Fruit fly (Drosophila melanogaster) whole organism, embryonic: ENCODE results near the gene CG11267.

Experiments
- Ada2b ChIP-seq: fragments of 200-800 bp; sonication (Bioruptor generic); IDR thresholded peaks from 2 replicates; pipeline ENCODE4 v1.3.6; 2022; ENCODE audit warnings: missing biosample characterization, missing genetic modification characterization
- Awh ChIP-seq: fragments of 200-800 bp; sonication (Bioruptor generic); IDR thresholded peaks from 2 replicates; pipeline ENCODE4, ENCODE4 v1.3.6; 2022; ENCODE audit warnings: missing biosample characterization, missing genetic modification characterization
- BtbVII ChIP-seq: fragments of 200-800 bp; sonication (Bioruptor generic); optimal IDR thresholded peaks from 3 replicates; lab custom pipeline; 2017; ENCODE audit warnings: missing biosample characterization, mild to moderate bottlenecking, missing genetic modification characterization
- CG10565 ChIP-seq: fragments of 200-800 bp; sonication (Bioruptor generic); optimal IDR thresholded peaks from 3 replicates; lab custom pipeline; 2016; ENCODE audit warnings: missing biosample characterization, mild to moderate bottlenecking, missing genetic modification characterization
- CG14014 ChIP-seq: fragments of 200-800 bp; sonication (Bioruptor generic); IDR thresholded peaks from 2 replicates; pipeline ENCODE4 v1.3.6; 2022; ENCODE audit warnings: missing biosample characterization, missing genetic modification characterization
- CG14667 ChIP-seq: fragments of 200-800 bp; sonication (Bioruptor generic); IDR thresholded peaks from 2 replicates; pipeline ENCODE4 v1.3.6; 2022; ENCODE audit warnings: missing biosample characterization, missing genetic modification characterization
- CG15011 ChIP-seq: fragments of 200-800 bp; sonication (Bioruptor generic); optimal IDR thresholded peaks from 3 replicates; lab custom pipeline; 2018; ENCODE audit warnings: missing biosample characterization, mild to moderate bottlenecking, missing genetic modification characterization
- CG15696 ChIP-seq: fragments of 200-800 bp; sonication (Bioruptor generic); optimal IDR thresholded peaks from 2 replicates; lab custom pipeline; 2019; ENCODE audit warnings: missing biosample characterization, mild to moderate bottlenecking, missing genetic modification characterization, moderate library complexity
- CG16779 ChIP-seq: fragments of 200-800 bp; sonication (Bioruptor generic); IDR thresholded peaks from 2 replicates; pipeline ENCODE4 v1.3.6; 2022; ENCODE audit warnings: missing biosample characterization, missing genetic modification characterization
- CG17328 ChIP-seq: fragments of 200-800 bp; sonication (Bioruptor generic); IDR thresholded peaks from 2 replicates; pipeline ENCODE4 v1.3.6; 2022; ENCODE audit warnings: missing biosample characterization, missing genetic modification characterization
- CG17612 ChIP-seq: fragments of 200-800 bp; sonication (Bioruptor generic); IDR thresholded peaks from 2 replicates; pipeline ENCODE4 v1.3.6; 2022; ENCODE audit warnings: missing biosample characterization, missing genetic modification characterization
- CG18262 ChIP-seq: fragments of 200-800 bp; optimal IDR thresholded peaks from 3 replicates; lab custom pipeline; 2019; ENCODE audit warnings: missing biosample characterization, mild to moderate bottlenecking, missing genetic modification characterization, moderate library complexity
- CG2116 ChIP-seq: fragments of 200-800 bp; sonication (Bioruptor generic); optimal IDR thresholded peaks from 3 replicates; lab custom pipeline; 2018; ENCODE audit warnings: missing biosample characterization, mild to moderate bottlenecking, missing genetic modification characterization
- CG30431 ChIP-seq: fragments of 200-800 bp; sonication (Bioruptor generic); optimal IDR thresholded peaks from 2 replicates; lab custom pipeline; 2017; ENCODE audit warnings: missing biosample characterization, missing genetic modification characterization
- CG3726 ChIP-seq: fragments of 200-800 bp; sonication (Bioruptor generic); IDR thresholded peaks from 3 replicates; pipeline ENCODE4, ENCODE4 v1.3.6; 2022; ENCODE audit warnings: missing biosample characterization, missing genetic modification characterization
- CG3838 ChIP-seq: fragments of 200-800 bp; sonication (Bioruptor generic); optimal IDR thresholded peaks from 3 replicates; lab custom pipeline; 2016; ENCODE audit warnings: missing biosample characterization, missing genetic modification characterization
- CG6272 ChIP-seq: fragments of 200-800 bp; sonication (Bioruptor generic); IDR thresholded peaks from 2 replicates; pipeline ENCODE4 v1.3.6; 2022; ENCODE audit warnings: missing biosample characterization, missing genetic modification characterization
- CG6791 ChIP-seq: fragments of 200-800 bp; sonication (Bioruptor generic); IDR thresholded peaks from 3 replicates; pipeline ENCODE4 v1.3.6; 2022; ENCODE audit warnings: missing biosample characterization, missing genetic modification characterization; ENCODE audit not compliant: partially characterized antibody
- CG8388 ChIP-seq: fragments of 200-800 bp; sonication (Bioruptor generic); optimal IDR thresholded peaks from 2 replicates; lab custom pipeline; 2019; ENCODE audit warnings: missing biosample characterization, mild to moderate bottlenecking, missing genetic modification characterization, moderate library complexity
- CG9727 ChIP-seq: fragments of 200-800 bp; sonication (Bioruptor generic); optimal IDR thresholded peaks from 3 replicates; lab custom pipeline; 2017; ENCODE audit warnings: missing biosample characterization, mild to moderate bottlenecking, missing genetic modification characterization
- CoRest ChIP-seq: fragments of 200-800 bp; sonication (Bioruptor generic); optimal IDR thresholded peaks from 3 replicates; lab custom pipeline; 2018; ENCODE audit warnings: missing biosample characterization, mild to moderate bottlenecking, missing genetic modification characterization, moderate library complexity
- D19A ChIP-seq: fragments of 200-800 bp; optimal IDR thresholded peaks from 3 replicates; lab custom pipeline; 2019; ENCODE audit warnings: missing biosample characterization, mild to moderate bottlenecking, missing genetic modification characterization, moderate library complexity
- Dek ChIP-seq: fragments of 200-800 bp; sonication (Bioruptor generic); optimal IDR thresholded peaks from 3 replicates; lab custom pipeline; 2019; ENCODE audit warnings: missing biosample characterization, mild to moderate bottlenecking, missing genetic modification characterization, moderate library complexity
- Dfd ChIP-seq, 2 experiments: fragments of >200 bp; optimal IDR thresholded peaks; 2 replicates each; lab custom pipeline; 2017; ENCODE audit warnings: missing biosample characterization in 2 of 2, missing genetic modification characterization in 2 of 2
- E2f2 ChIP-seq: fragments of 200-800 bp; sonication (Bioruptor generic); IDR thresholded peaks from 2 replicates; pipeline ENCODE4 v1.3.6; 2022; ENCODE audit warnings: missing biosample characterization, missing genetic modification characterization
- H2.0 ChIP-seq: fragments of 200-800 bp; sonication (Bioruptor generic); IDR thresholded peaks from 2 replicates; pipeline ENCODE4 v1.3.6; 2022; ENCODE audit warnings: missing biosample characterization, missing genetic modification characterization
- HLH4C ChIP-seq: fragments of 200-800 bp; sonication (Bioruptor generic); IDR thresholded peaks from 3 replicates; pipeline ENCODE4 v1.3.6; 2022; ENCODE audit warnings: missing biosample characterization, missing genetic modification characterization; ENCODE audit not compliant: partially characterized antibody
- Mrtf ChIP-seq: fragments of 200-800 bp; sonication (Bioruptor generic); IDR thresholded peaks from 3 replicates; pipeline ENCODE4 v1.3.6; 2022; ENCODE audit warnings: missing biosample characterization, missing genetic modification characterization
- Ravus ChIP-seq: fragments of 200-800 bp; sonication (Bioruptor generic); IDR thresholded peaks from 2 replicates; pipeline ENCODE4 v1.3.6; 2022; ENCODE audit warnings: missing biosample characterization, missing genetic modification characterization
- Trl ChIP-seq, 3 experiments: fragments of >200 bp in 2 of 3; fragments of 200-800 bp in 1 of 3; sonication (Bioruptor generic) in 1 of 3; optimal IDR thresholded peaks; 2 replicates in 1 of 3; 3 replicates in 2 of 3; lab custom pipeline; 2016 to 2017; ENCODE audit warnings: missing biosample characterization in 1 of 3, missing genetic modification characterization in 1 of 3
- al ChIP-seq: fragments of 200-800 bp; sonication (Bioruptor generic); IDR thresholded peaks from 2 replicates; pipeline ENCODE4 v1.3.6; 2022; ENCODE audit warnings: missing biosample characterization, missing genetic modification characterization
- az2 ChIP-seq: fragments of 200-800 bp; sonication (Bioruptor generic); optimal IDR thresholded peaks from 3 replicates; lab custom pipeline; 2016; ENCODE audit warnings: missing biosample characterization, missing genetic modification characterization
- caup ChIP-seq: fragments of 200-800 bp; sonication (Bioruptor generic); optimal IDR thresholded peaks from 3 replicates; lab custom pipeline; 2017; ENCODE audit warnings: missing biosample characterization, mild to moderate bottlenecking, missing genetic modification characterization, moderate library complexity; ENCODE audit not compliant: severe bottlenecking
- corto ChIP-seq: fragments of 200-800 bp; sonication (Bioruptor generic); optimal IDR thresholded peaks from 2 replicates; lab custom pipeline; 2016; ENCODE audit warnings: missing biosample characterization, mild to moderate bottlenecking, missing genetic modification characterization, moderate library complexity
- dysf ChIP-seq: fragments of 200-800 bp; sonication (Bioruptor generic); IDR thresholded peaks from 3 replicates; pipeline ENCODE4 v1.3.6; 2022; ENCODE audit warnings: missing biosample characterization, missing genetic modification characterization
- eve ChIP-seq, 2 experiments: fragments of >200 bp; optimal IDR thresholded peaks; 2 replicates each; lab custom pipeline; 2017; ENCODE audit warnings: missing biosample characterization in 2 of 2, missing genetic modification characterization in 2 of 2
- eyg ChIP-seq: fragments of 200-800 bp; sonication (Bioruptor generic); optimal IDR thresholded peaks from 3 replicates; lab custom pipeline; 2016; ENCODE audit warnings: missing biosample characterization, missing genetic modification characterization
- fru ChIP-seq: fragments of >200 bp; optimal IDR thresholded peaks from 2 replicates; lab custom pipeline; 2017
- gsb ChIP-seq: fragments of 200-800 bp; sonication (Bioruptor generic); IDR thresholded peaks from 2 replicates; pipeline ENCODE4 v1.3.6; 2022; ENCODE audit warnings: missing biosample characterization, missing genetic modification characterization
- jumu ChIP-seq: fragments of 200-800 bp; sonication (Bioruptor generic); optimal IDR thresholded peaks from 3 replicates; lab custom pipeline; 2016; ENCODE audit warnings: missing biosample characterization, missing genetic modification characterization
- klu ChIP-seq: fragments of 200-800 bp; sonication (Bioruptor generic); IDR thresholded peaks from 2 replicates; pipeline ENCODE4 v1.3.6; 2022; ENCODE audit warnings: missing biosample characterization, missing genetic modification characterization
- kni ChIP-seq: fragments of 200-800 bp; sonication (Bioruptor generic); optimal IDR thresholded peaks from 3 replicates; lab custom pipeline; 2017; ENCODE audit warnings: mild to moderate bottlenecking, missing biosample characterization, missing genetic modification reagents, missing genetic modification characterization
- knrl ChIP-seq: fragments of 200-800 bp; sonication (Bioruptor generic); IDR thresholded peaks from 3 replicates; pipeline ENCODE4 v1.3.6; 2022; ENCODE audit warnings: missing biosample characterization, missing genetic modification characterization; ENCODE audit not compliant: partially characterized antibody
- nom ChIP-seq: fragments of 200-800 bp; sonication (Bioruptor generic); optimal IDR thresholded peaks from 2 replicates; lab custom pipeline; 2017; ENCODE audit warnings: missing biosample characterization, missing genetic modification characterization, mild to moderate bottlenecking, moderate library complexity, missing genetic modification reagents
- pzg ChIP-seq: fragments of 200-800 bp; sonication (Bioruptor generic); optimal IDR thresholded peaks from 3 replicates; lab custom pipeline; 2018; ENCODE audit warnings: missing biosample characterization, mild to moderate bottlenecking, missing genetic modification characterization, moderate library complexity
- row ChIP-seq: fragments of 200-800 bp; sonication (Bioruptor generic); IDR thresholded peaks from 3 replicates; pipeline ENCODE4 v1.3.6; 2022; ENCODE audit warnings: missing biosample characterization, missing genetic modification characterization
- slou ChIP-seq: fragments of 200-800 bp; sonication (Bioruptor generic); optimal IDR thresholded peaks from 3 replicates; lab custom pipeline; 2016; ENCODE audit warnings: missing biosample characterization, missing genetic modification characterization
- tna ChIP-seq: fragments of 200-800 bp; sonication (Bioruptor generic); IDR thresholded peaks from 2 replicates; pipeline ENCODE4 v1.3.6; 2022; ENCODE audit warnings: missing biosample characterization, missing genetic modification characterization; ENCODE audit not compliant: partially characterized antibody
- trem ChIP-seq: fragments of 200-800 bp; optimal IDR thresholded peaks from 3 replicates; lab custom pipeline; 2019; ENCODE audit warnings: missing biosample characterization, mild to moderate bottlenecking, missing genetic modification characterization, moderate library complexity
- vfl ChIP-seq: fragments of 200-800 bp; sonication (Bioruptor generic); optimal IDR thresholded peaks from 2 replicates; lab custom pipeline; 2016; ENCODE audit warnings: missing biosample characterization, missing genetic modification characterization
- vvl ChIP-seq: fragments of 200-800 bp; sonication (Bioruptor generic); IDR thresholded peaks from 2 replicates; pipeline ENCODE4 v1.3.6; 2022; ENCODE audit warnings: missing biosample characterization, missing genetic modification characterization

CG11267 gene

dm6 chr3L:13017803-13018324, 2.0 kb downstream of the CG11267 start, which contains the start of the genes mRpL20 and Icmt (continued):
- TF ChIP-seq E2f2 (peak; percentile 84), CG10565 (GFP tag; lab: Kevin White, UChicago) (no peak), D19A (tag; lab: Kevin White, UChicago) (peak; percentile 77), pzg (GFP tag; lab: Kevin White, UChicago) (peak; percentile 22), vfl (GFP tag; lab: Kevin White, UChicago) (peak; percentile 59), tna (GFP tag; lab: Robert Waterston, UW) (peak; percentile 80), klu (peak; percentile 93), H2.0 (GFP tag; lab: Robert Waterston, UW) (peak; percentile 97), CG15696 (peak; percentile 66), CG6272 (GFP tag; lab: Robert Waterston, UW) (peak; percentile 98), Awh (peak; percentile 98), CG15011 (peak; percentile 69), fru (lab: Kevin White, UChicago) (no peak), al (GFP tag; lab: Robert Waterston, UW) (peak; percentile 95), CG17612 (GFP tag; lab: Robert Waterston, UW) (peak; percentile 96), CG3726 (peak; percentile 93), trem (tag; lab: Kevin White, UChicago) (peak; percentile 73), Dfd (GFP tag; optimal IDR thresholded peaks at IDR 0.05; lab: Kevin White, UChicago) (no peak), eyg (GFP tag; lab: Kevin White, UChicago) (no peak), Trl (optimal IDR thresholded peaks at IDR 0.05; lab: Kevin White, UChicago) (no peak), Trl (GFP tag; optimal IDR thresholded peaks at IDR 0.05; lab: Kevin White, UChicago) (peak; percentile 57), CoRest (tag; lab: Kevin White, UChicago) (peak; percentile 97), kni (no peak), slou (GFP tag; lab: Kevin White, UChicago) (peak; percentile 81), Ravus (GFP tag; lab: Robert Waterston, UW) (peak; percentile 90), CG18262 (tag; lab: Kevin White, UChicago) (peak; percentile 93), CG16779 (GFP tag; lab: Robert Waterston, UW) (peak; percentile 89), Mrtf (GFP tag; lab: Robert Waterston, UW) (peak; percentile 96), gsb (GFP tag; lab: Robert Waterston, UW) (peak; percentile 94), row (GFP tag; lab: Robert Waterston, UW) (peak; percentile 99), CG14667 (GFP tag; lab: Robert Waterston, UW) (peak; percentile 98), CG8388 (peak; percentile 94), CG2116 (GFP tag; lab: Kevin White, UChicago) (peak; percentile 83), corto (GFP tag; lab: Kevin White, UChicago) (peak; percentile 52), Ada2b (GFP tag; lab: Robert Waterston, UW) (peak; percentile 93), CG3838 (GFP tag; lab: Kevin White, UChicago) (peak; percentile 55), knrl (GFP tag; lab: Robert Waterston, UW) (peak; percentile 76), nom (GFP tag; lab: Kevin White, UChicago) (peak; percentile 66), CG14014 (peak; percentile 92), Dek (tag; lab: Kevin White, UChicago) (peak; percentile 97), CG17328 (peak; percentile 96), BtbVII (GFP tag; lab: Kevin White, UChicago) (peak; percentile 72), CG30431 (GFP tag; lab: Kevin White, UChicago) (peak; percentile 76), vvl (GFP tag; lab: Robert Waterston, UW) (peak; percentile 98), dysf (GFP tag; lab: Robert Waterston, UW) (peak; percentile 97), CG6791 (peak; percentile 77), eve (GFP tag; optimal IDR thresholded peaks at IDR 0.05; lab: Kevin White, UChicago) (peak in 1 of 2 experiments; percentile 35), caup (peak; percentile 86), HLH4C (peak; percentile 93), jumu (GFP tag; lab: Kevin White, UChicago) (peak; percentile 26), CG9727 (peak; percentile 87), az2 (GFP tag; lab: Kevin White, UChicago) (peak; percentile 93)
